Worm (Caenorhabditis elegans): Measurements from ENCODE around the gene nphp-1.

- no peak for TF ChIP-seq ama-1 (optimal IDR thresholded peaks at IDR 0.05)
- TF ChIP-seq scrt-1 (GFP tag; IDR thresholded peaks at IDR 0.05), result no peak
- no peak for TF ChIP-seq ceh-36 (tag; optimal IDR thresholded peaks at IDR 0.05)
- TF ChIP-seq aly-1 (tag; optimal IDR thresholded peaks at IDR 0.05), result no peak
Observed at ce11 chrII:10665031-10665430, 13.0 kb upstream of the nphp-1 start, which contains the start of gene D2089.3.
